Fruit fly (Drosophila melanogaster) whole organism, embryonic: ENCODE data around the gene Alg9.

Experiments used
- BEAF-32 ChIP-seq: fragments of 200-800 bp; sonication (Bioruptor generic); optimal IDR thresholded peaks from 3 replicates; lab custom pipeline; 2017; ENCODE audit warnings: missing biosample characterization, missing genetic modification characterization, mild to moderate bottlenecking, moderate library complexity, missing genetic modification reagents
- Blimp-1 ChIP-seq: fragments of 200-800 bp; sonication (Bioruptor generic); optimal IDR thresholded peaks from 3 replicates; lab custom pipeline; 2018; ENCODE audit warnings: missing biosample characterization, missing genetic modification characterization, mild to moderate bottlenecking, moderate library complexity, missing genetic modification reagents
- CG10321 ChIP-seq: fragments of 200-800 bp; sonication (Bioruptor generic); IDR thresholded peaks from 2 replicates; pipeline ENCODE4 v1.3.6; 2022; ENCODE audit warnings: missing biosample characterization, missing genetic modification characterization
- CG10979 ChIP-seq: fragments of 200-800 bp; sonication (Bioruptor generic); optimal IDR thresholded peaks from 2 replicates; lab custom pipeline; 2018; ENCODE audit warnings: missing biosample characterization, mild to moderate bottlenecking, missing genetic modification characterization, moderate library complexity
- CG12219 ChIP-seq: fragments of 200-800 bp; sonication (Bioruptor generic); optimal IDR thresholded peaks from 3 replicates; lab custom pipeline; 2018; ENCODE audit warnings: missing biosample characterization, mild to moderate bottlenecking, missing genetic modification characterization
- CG12391 ChIP-seq: fragments of 200-800 bp; sonication (Bioruptor generic); optimal IDR thresholded peaks from 3 replicates; lab custom pipeline; 2018; ENCODE audit warnings: missing biosample characterization, mild to moderate bottlenecking, missing genetic modification characterization, moderate library complexity
- CG12659 ChIP-seq: fragments of 200-800 bp; sonication (Bioruptor generic); optimal IDR thresholded peaks from 3 replicates; lab custom pipeline; 2017; ENCODE audit warnings: mild to moderate bottlenecking, missing biosample characterization, missing genetic modification reagents, missing genetic modification characterization
- CG13296 ChIP-seq: fragments of 200-800 bp; sonication (Bioruptor generic); optimal IDR thresholded peaks from 3 replicates; lab custom pipeline; 2018; ENCODE audit warnings: missing biosample characterization, mild to moderate bottlenecking, missing genetic modification characterization
- CG13624 ChIP-seq: fragments of 200-800 bp; sonication (Bioruptor generic); optimal IDR thresholded peaks from 2 replicates; lab custom pipeline; 2016; ENCODE audit warnings: missing biosample characterization, missing genetic modification characterization
- CG13775 ChIP-seq: fragments of 200-800 bp; sonication (Bioruptor generic); optimal IDR thresholded peaks from 3 replicates; lab custom pipeline; 2017; ENCODE audit warnings: missing biosample characterization, mild to moderate bottlenecking, missing genetic modification characterization
- CG14441 ChIP-seq: fragments of 200-800 bp; sonication (Bioruptor generic); IDR thresholded peaks from 2 replicates; pipeline ENCODE4 v1.3.6; 2022; ENCODE audit warnings: missing biosample characterization, missing genetic modification characterization
- CG15479 ChIP-seq: fragments of 200-800 bp; sonication (Bioruptor generic); optimal IDR thresholded peaks from 3 replicates; lab custom pipeline; 2019; ENCODE audit warnings: missing biosample characterization, mild to moderate bottlenecking, missing genetic modification characterization, moderate library complexity
- CG15696 ChIP-seq: fragments of 200-800 bp; sonication (Bioruptor generic); optimal IDR thresholded peaks from 2 replicates; lab custom pipeline; 2019; ENCODE audit warnings: missing biosample characterization, mild to moderate bottlenecking, missing genetic modification characterization, moderate library complexity
- CG1602 ChIP-seq: fragments of 200-800 bp; sonication (Bioruptor generic); optimal IDR thresholded peaks from 3 replicates; lab custom pipeline; 2016; ENCODE audit warnings: missing biosample characterization, missing genetic modification characterization
- CG1603 ChIP-seq: fragments of 200-800 bp; sonication (Bioruptor generic); optimal IDR thresholded peaks from 2 replicates; lab custom pipeline; 2019; ENCODE audit warnings: missing biosample characterization, mild to moderate bottlenecking, missing genetic modification characterization, moderate library complexity
- CG18476 ChIP-seq: fragments of 200-800 bp; sonication (Bioruptor generic); optimal IDR thresholded peaks from 2 replicates; lab custom pipeline; 2016; ENCODE audit warnings: missing biosample characterization, mild to moderate bottlenecking, missing genetic modification characterization
- CG18599 ChIP-seq: fragments of 200-800 bp; sonication (Bioruptor generic); optimal IDR thresholded peaks from 3 replicates; lab custom pipeline; 2017; ENCODE audit warnings: missing biosample characterization, missing genetic modification characterization, mild to moderate bottlenecking, moderate library complexity, missing genetic modification reagents
- CG2678 ChIP-seq: fragments of 200-800 bp; sonication (Bioruptor generic); optimal IDR thresholded peaks from 3 replicates; lab custom pipeline; 2019; ENCODE audit warnings: missing biosample characterization, mild to moderate bottlenecking, missing genetic modification characterization, moderate library complexity
- CG34422 ChIP-seq: fragments of 200-800 bp; sonication (Bioruptor generic); IDR thresholded peaks from 3 replicates; pipeline ENCODE4 v1.3.6; 2022; ENCODE audit warnings: missing biosample characterization, missing genetic modification characterization
- CG6175 ChIP-seq: fragments of 200-800 bp; sonication (Bioruptor generic); IDR thresholded peaks from 3 replicates; pipeline ENCODE4 v1.3.6; 2022; ENCODE audit warnings: missing biosample characterization, missing genetic modification characterization
- CG6272 ChIP-seq: fragments of 200-800 bp; sonication (Bioruptor generic); IDR thresholded peaks from 2 replicates; pipeline ENCODE4 v1.3.6; 2022; ENCODE audit warnings: missing biosample characterization, missing genetic modification characterization
- CG7786 ChIP-seq: fragments of 200-800 bp; sonication (Bioruptor generic); optimal IDR thresholded peaks from 2 replicates; lab custom pipeline; 2016; ENCODE audit warnings: missing biosample characterization, missing genetic modification characterization
- CG7839 ChIP-seq: fragments of 200-800 bp; sonication (Bioruptor generic); optimal IDR thresholded peaks from 3 replicates; lab custom pipeline; 2018; ENCODE audit warnings: missing biosample characterization, mild to moderate bottlenecking, missing genetic modification characterization, moderate library complexity
- Dad ChIP-seq: fragments of 200-800 bp; sonication (Bioruptor generic); optimal IDR thresholded peaks from 3 replicates; lab custom pipeline; 2016; ENCODE audit warnings: missing biosample characterization, missing genetic modification characterization
- E2f2 ChIP-seq: fragments of 200-800 bp; sonication (Bioruptor generic); IDR thresholded peaks from 2 replicates; pipeline ENCODE4 v1.3.6; 2022; ENCODE audit warnings: missing biosample characterization, missing genetic modification characterization
- Ets65A ChIP-seq: fragments of 200-800 bp; sonication (Bioruptor generic); peaks from one replicate; lab custom pipeline; 2016; ENCODE audit warnings: missing biosample characterization, missing genetic modification characterization
- Ets97D ChIP-seq: fragments of 200-800 bp; sonication (Bioruptor generic); optimal IDR thresholded peaks from 3 replicates; lab custom pipeline; 2016; ENCODE audit warnings: missing biosample characterization, missing genetic modification characterization
- Fer1 ChIP-seq: fragments of 200-800 bp; sonication (Bioruptor generic); optimal IDR thresholded peaks from 2 replicates; lab custom pipeline; 2017; ENCODE audit warnings: missing biosample characterization, mild to moderate bottlenecking, missing genetic modification characterization
- Neu2 ChIP-seq: fragments of 200-800 bp; sonication (Bioruptor generic); optimal IDR thresholded peaks from 3 replicates; lab custom pipeline; 2016; ENCODE audit warnings: missing biosample characterization, missing genetic modification characterization, borderline replicate concordance
- Nf-YA ChIP-seq: fragments of 200-800 bp; sonication (Bioruptor generic); IDR thresholded peaks from 2 replicates; pipeline ENCODE4 v1.3.6; 2022; ENCODE audit warnings: missing biosample characterization, missing genetic modification characterization
- Sin3A ChIP-seq: fragments of >200 bp; optimal IDR thresholded peaks from 2 replicates; lab custom pipeline; 2018
- Six4 ChIP-seq: fragments of 200-800 bp; sonication (Bioruptor generic); optimal IDR thresholded peaks from 2 replicates; lab custom pipeline; 2016; ENCODE audit warnings: missing biosample characterization, missing genetic modification characterization
- Sry-β ChIP-seq: fragments of 200-800 bp; sonication (Bioruptor generic); optimal IDR thresholded peaks from 2 replicates; lab custom pipeline; 2018; ENCODE audit warnings: missing biosample characterization, mild to moderate bottlenecking, missing genetic modification characterization, moderate library complexity
- ase ChIP-seq: fragments of 200-800 bp; sonication (Bioruptor generic); IDR thresholded peaks from 3 replicates; pipeline ENCODE4 v1.3.6; 2022; ENCODE audit warnings: missing biosample characterization, missing genetic modification characterization
- br ChIP-seq: fragments of >200 bp; optimal IDR thresholded peaks from 2 replicates; lab custom pipeline; 2017
- crol ChIP-seq: fragments of 200-800 bp; sonication (Bioruptor generic); IDR thresholded peaks from 2 replicates; pipeline ENCODE4 v1.3.6; 2022; ENCODE audit warnings: missing biosample characterization, missing genetic modification characterization
- dati ChIP-seq: fragments of 200-800 bp; sonication (Bioruptor generic); IDR thresholded peaks from 2 replicates; pipeline ENCODE4 v1.3.6; 2022; ENCODE audit warnings: missing biosample characterization, missing genetic modification characterization
- ewg ChIP-seq: fragments of 200-800 bp; sonication (Bioruptor generic); optimal IDR thresholded peaks from 3 replicates; lab custom pipeline; 2017; ENCODE audit warnings: mild to moderate bottlenecking, missing biosample characterization, missing genetic modification reagents, missing genetic modification characterization
- fd64A ChIP-seq: fragments of 200-800 bp; sonication (Bioruptor generic); optimal IDR thresholded peaks from 3 replicates; lab custom pipeline; 2018; ENCODE audit warnings: missing biosample characterization, mild to moderate bottlenecking, missing genetic modification characterization
- fd96Cb ChIP-seq: fragments of 200-800 bp; sonication (Bioruptor generic); optimal IDR thresholded peaks from 2 replicates; lab custom pipeline; 2018; ENCODE audit warnings: missing biosample characterization, mild to moderate bottlenecking, missing genetic modification characterization, moderate library complexity
- ftz-f1 ChIP-seq: fragments of 200-800 bp; sonication (Bioruptor generic); optimal IDR thresholded peaks from 2 replicates; lab custom pipeline; 2016; ENCODE audit warnings: missing biosample characterization, missing genetic modification characterization
- nerfin-1 ChIP-seq: fragments of 200-800 bp; sonication (Bioruptor generic); optimal IDR thresholded peaks from 3 replicates; lab custom pipeline; 2019; ENCODE audit warnings: missing biosample characterization, mild to moderate bottlenecking, missing genetic modification characterization, moderate library complexity
- nerfin-2 ChIP-seq: fragments of 200-800 bp; sonication (Bioruptor generic); IDR thresholded peaks from 2 replicates; pipeline ENCODE4 v1.3.6; 2022; ENCODE audit warnings: missing biosample characterization, missing genetic modification characterization; ENCODE audit not compliant: partially characterized antibody
- pnt ChIP-seq: fragments of 200-800 bp; sonication (Bioruptor generic); optimal IDR thresholded peaks from 3 replicates; lab custom pipeline; 2016; ENCODE audit warnings: missing biosample characterization, missing genetic modification characterization
- pum ChIP-seq: fragments of 200-800 bp; sonication (Bioruptor generic); optimal IDR thresholded peaks from 2 replicates; lab custom pipeline; 2016; ENCODE audit warnings: missing biosample characterization, missing genetic modification characterization
- sob ChIP-seq: fragments of 200-800 bp; sonication (Bioruptor generic); IDR thresholded peaks from 2 replicates; pipeline ENCODE4 v1.3.6; 2022; ENCODE audit warnings: missing biosample characterization, missing genetic modification characterization
- tin ChIP-seq: fragments of 200-800 bp; sonication (Bioruptor generic); optimal IDR thresholded peaks from 3 replicates; lab custom pipeline; 2016; ENCODE audit warnings: missing biosample characterization, missing genetic modification characterization
- tio ChIP-seq: fragments of 200-800 bp; sonication (Bioruptor generic); optimal IDR thresholded peaks from 2 replicates; lab custom pipeline; 2017; ENCODE audit warnings: missing biosample characterization, missing genetic modification characterization, inconsistent platforms
- vnd ChIP-seq: fragments of 200-800 bp; sonication (Bioruptor generic); IDR thresholded peaks from 3 replicates; pipeline ENCODE4 v1.3.6; 2022; ENCODE audit warnings: missing biosample characterization, missing genetic modification characterization; ENCODE audit not compliant: partially characterized antibody
- wdn ChIP-seq: fragments of 200-800 bp; sonication (Bioruptor generic); IDR thresholded peaks from 2 replicates; pipeline ENCODE4 v1.3.6; 2022; ENCODE audit warnings: missing biosample characterization, missing genetic modification characterization
- zfh2 ChIP-seq: fragments of 200-800 bp; sonication (Bioruptor generic); optimal IDR thresholded peaks from 2 replicates; lab custom pipeline; 2016; ENCODE audit warnings: missing biosample characterization, missing genetic modification characterization

The Alg9 gene

DNA sequence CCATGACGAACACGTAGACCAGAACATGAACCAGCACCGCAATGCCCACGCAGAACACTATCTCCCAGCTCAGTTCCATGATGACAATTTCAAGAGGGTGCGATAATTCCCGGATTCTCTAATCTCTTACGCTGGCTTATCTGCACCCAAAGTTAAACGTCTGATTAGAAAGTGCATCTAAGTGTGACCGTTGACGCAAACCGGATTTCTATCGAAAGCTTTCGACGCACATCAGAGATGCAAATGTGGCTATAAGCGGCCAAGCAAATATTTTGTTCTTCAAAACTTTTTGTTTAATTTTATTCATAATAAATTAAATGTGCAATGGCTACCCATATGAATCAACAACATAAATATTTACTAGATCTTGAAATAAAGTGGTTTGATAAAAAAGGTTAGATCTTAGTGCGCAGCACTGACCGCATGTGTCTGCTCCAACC, 41.0 kb downstream of the Alg9 start, which contains the start of the genes Kdsr and CG11858 (continued):
- no peak for TF ChIP-seq CG2678
- peak; percentile 45 for TF ChIP-seq pum (GFP tag; lab: Kevin White, UChicago)
- TF ChIP-seq Dad (GFP tag; lab: Kevin White, UChicago): peak; percentile 60
- peak; percentile 56; the same call in 1 of the 2 replicates for TF ChIP-seq E2f2 (GFP tag; lab: Robert Waterston, UW)
- TF ChIP-seq tin (GFP tag; lab: Kevin White, UChicago): peak; percentile 34
- peak; percentile 79 for TF ChIP-seq CG12391
- TF ChIP-seq sob (GFP tag; lab: Robert Waterston, UW): peak; percentile 72
- no peak for TF ChIP-seq Neu2 (GFP tag; lab: Kevin White, UChicago)
- peak; percentile 71 for TF ChIP-seq Ets97D (GFP tag; lab: Kevin White, UChicago)
- TF ChIP-seq Fer1 (GFP tag; lab: Kevin White, UChicago): peak; percentile 77
- TF ChIP-seq CG7839 (tag; lab: Kevin White, UChicago): peak; percentile 64
- peak; percentile 32; the same call in 1 of the 2 replicates for TF ChIP-seq CG6272 (GFP tag; lab: Robert Waterston, UW)
- TF ChIP-seq CG13775 (GFP tag; lab: Kevin White, UChicago): peak; percentile 73
- no peak for TF ChIP-seq CG10321 (GFP tag; lab: Robert Waterston, UW)
- no peak for TF ChIP-seq ewg (GFP tag; lab: Kevin White, UChicago)
- TF ChIP-seq Nf-YA (GFP tag; lab: Robert Waterston, UW): no peak
- TF ChIP-seq zfh2 (GFP tag; lab: Kevin White, UChicago): peak; percentile 71
- TF ChIP-seq CG6175 (GFP tag; lab: Robert Waterston, UW): no peak
- peak; percentile 61 for TF ChIP-seq CG13624 (GFP tag; lab: Kevin White, UChicago)
- TF ChIP-seq CG14441 (GFP tag; lab: Robert Waterston, UW): peak; percentile 72
- peak; percentile 12 for TF ChIP-seq CG1602 (GFP tag; lab: Kevin White, UChicago)
- no peak for TF ChIP-seq CG15479 (GFP tag; lab: Kevin White, UChicago)
- TF ChIP-seq vnd (GFP tag; lab: Robert Waterston, UW): 0 out of 3 replicates have a peak, but pooled peaks have one; percentile 23
- peak; percentile 28 for TF ChIP-seq nerfin-1
- peak; percentile 99 for TF ChIP-seq Sry-β (GFP tag; lab: Kevin White, UChicago)
- peak; percentile 71 for TF ChIP-seq CG18476 (GFP tag; lab: Kevin White, UChicago)
- TF ChIP-seq CG7786: peak; percentile 52
- no peak for TF ChIP-seq Blimp-1 (GFP tag; lab: Kevin White, UChicago)
- TF ChIP-seq CG12219 (GFP tag; lab: Kevin White, UChicago): no peak
- peak; percentile 59 for TF ChIP-seq Sin3A
- peak; percentile 45 for TF ChIP-seq fd96Cb (tag; lab: Kevin White, UChicago)
- TF ChIP-seq CG1603 (tag; lab: Kevin White, UChicago): peak; percentile 57
- 0 out of 2 replicates have a peak, but pooled peaks have one; percentile 48 for TF ChIP-seq wdn (GFP tag; lab: Robert Waterston, UW)
- TF ChIP-seq CG12659 (GFP tag; lab: Kevin White, UChicago): peak; percentile 66
- TF ChIP-seq CG34422 (GFP tag; lab: Robert Waterston, UW): peak; percentile 70; the same call in 2 of the 3 replicates
- TF ChIP-seq BEAF-32 (GFP tag; lab: Kevin White, UChicago): peak; percentile 52
- no peak for TF ChIP-seq tio (GFP tag; lab: Kevin White, UChicago)
- TF ChIP-seq ftz-f1 (GFP tag; lab: Kevin White, UChicago): peak; percentile 25
- TF ChIP-seq fd64A (GFP tag; lab: Kevin White, UChicago): no peak
- peak; percentile 53 for TF ChIP-seq CG10979 (tag; lab: Kevin White, UChicago)
- TF ChIP-seq CG13296 (GFP tag; lab: Kevin White, UChicago): peak; percentile 56
- no peak for TF ChIP-seq br (lab: Kevin White, UChicago)
- no peak for TF ChIP-seq crol (GFP tag; lab: Robert Waterston, UW)
- TF ChIP-seq nerfin-2: no peak
- TF ChIP-seq ase: peak; percentile 45; the same call in 1 of the 3 replicates
- no peak for TF ChIP-seq CG18599 (GFP tag; lab: Kevin White, UChicago)
- TF ChIP-seq Six4 (GFP tag; lab: Kevin White, UChicago): no peak
- TF ChIP-seq pnt: peak; percentile 21
- TF ChIP-seq dati: no peak
- peak; percentile 94 for TF ChIP-seq Ets65A (GFP tag; lab: Kevin White, UChicago)
- TF ChIP-seq CG15696: peak; percentile 42
